Worm (Caenorhabditis elegans): ENCODE measurements around the gene C07E3.8.

The C07E3.8 gene

DNA sequence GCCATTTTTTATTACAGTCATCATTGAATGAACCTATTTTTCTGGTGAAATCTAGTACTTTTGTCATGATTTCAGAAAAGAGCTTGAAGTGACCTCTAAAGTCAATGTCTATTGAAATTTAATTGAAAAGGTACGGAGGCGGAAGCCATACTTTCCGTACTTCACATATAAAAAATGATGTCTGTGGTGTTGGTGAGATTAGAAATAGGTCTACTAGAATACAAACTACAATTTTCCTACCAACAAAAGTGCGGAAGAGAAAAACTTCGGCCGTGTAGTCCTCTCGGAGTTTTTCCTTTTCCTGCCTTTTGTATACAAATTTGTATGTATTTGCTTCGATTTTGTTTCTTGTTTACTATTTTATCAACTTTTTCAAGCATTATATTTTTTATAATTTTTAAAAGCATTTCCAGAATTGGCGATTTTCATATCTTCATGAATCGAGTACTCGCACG is 43.3 kb downstream of the C07E3.8 start, which contains the start of gene T09F3.4 (continued):
- peak in 1 of 2 experiments; percentile 25 for TF ChIP-seq unc-62 (GFP tag; optimal IDR thresholded peaks at IDR 0.05 in 1 of 2)
- TF ChIP-seq unc-62 (tag; optimal IDR thresholded peaks at IDR 0.05) = no peak
- TF ChIP-seq mdt-29 (GFP tag; IDR thresholded peaks at IDR 0.05) = no peak
- no peak for TF ChIP-seq egl-27 (tag; optimal IDR thresholded peaks at IDR 0.05)
- no peak for TF ChIP-seq zfp-3 (GFP tag; conservative IDR thresholded peaks at IDR 0.05)
- peak; percentile 8 for TF ChIP-seq rbr-2 (tag; optimal IDR thresholded peaks at IDR 0.05)
- no peak for TF ChIP-seq mxl-2 (GFP tag; conservative IDR thresholded peaks at IDR 0.05)
- no peak for TF ChIP-seq fkh-10 (GFP tag; optimal IDR thresholded peaks at IDR 0.05)
- TF ChIP-seq Y105C5A.15 (GFP tag; IDR thresholded peaks at IDR 0.05) = no peak
- no peak for TF ChIP-seq zfp-2 (tag; optimal IDR thresholded peaks at IDR 0.05)
- TF ChIP-seq lsy-2 (tag; optimal IDR thresholded peaks at IDR 0.05) = peak in 1 of 2 experiments; percentile 86
- TF ChIP-seq nhr-42 (GFP tag; IDR thresholded peaks at IDR 0.05) = no peak
- TF ChIP-seq gei-8 (GFP tag; optimal IDR thresholded peaks at IDR 0.05) = no peak
- peak; percentile 61 for TF ChIP-seq lin-38 (GFP tag; IDR thresholded peaks at IDR 0.05)
- TF ChIP-seq nhr-10 (tag; optimal IDR thresholded peaks at IDR 0.05) = no peak
- TF ChIP-seq ctbp-1 (GFP tag; IDR thresholded peaks at IDR 0.05) = no peak
- no peak for TF ChIP-seq lin-29 (GFP tag; IDR thresholded peaks at IDR 0.05)
- TF ChIP-seq pha-4 (GFP tag; IDR thresholded peaks at IDR 0.05) = no peak
- TF ChIP-seq pha-4 (tag; optimal IDR thresholded peaks at IDR 0.05) = peak; percentile 40
- no peak for TF ChIP-seq tag-97 (GFP tag; IDR thresholded peaks at IDR 0.05)
- TF ChIP-seq nhr-237 (tag; optimal IDR thresholded peaks at IDR 0.05) = no peak
- no peak for TF ChIP-seq D1046.2 (GFP tag; IDR thresholded peaks at IDR 0.05)
- no peak for TF ChIP-seq unc-39 (tag; optimal IDR thresholded peaks at IDR 0.05)
- TF ChIP-seq madf-5 (GFP tag; IDR thresholded peaks at IDR 0.05) = 0 out of 4 replicates have a peak, but pooled peaks of 1 of the 2 experiments have one; percentile 6
- TF ChIP-seq duxl-1 (tag; optimal IDR thresholded peaks at IDR 0.05; ENCODE audit: poor library complexity) = no peak
- 0 out of 2 replicates have a peak, but pooled peaks have one; percentile 13 for TF ChIP-seq arid-1 (GFP tag; conservative IDR thresholded peaks at IDR 0.05)
- TF ChIP-seq egl-43 (GFP tag; IDR thresholded peaks at IDR 0.05) = no peak
- TF ChIP-seq nhr-48 (tag; optimal IDR thresholded peaks at IDR 0.05) = no peak
- TF ChIP-seq nhr-28 (tag; optimal IDR thresholded peaks at IDR 0.05) = peak; percentile 95
- TF ChIP-seq ama-1 (optimal IDR thresholded peaks at IDR 0.05) = no peak
- no peak for TF ChIP-seq spr-1 (tag; optimal IDR thresholded peaks at IDR 0.05)
- TF ChIP-seq lim-7 (GFP tag; IDR thresholded peaks at IDR 0.05) = no peak
- no peak for TF ChIP-seq dmd-8 (GFP tag; IDR thresholded peaks at IDR 0.05)
- TF ChIP-seq madf-9 (GFP tag; conservative IDR thresholded peaks at IDR 0.05) = no peak
- TF ChIP-seq unc-130 (GFP tag; optimal IDR thresholded peaks at IDR 0.05) = peak; percentile 78
- peak; percentile 66 for TF ChIP-seq T20F7.1 (GFP tag; optimal IDR thresholded peaks at IDR 0.05)
- TF ChIP-seq hlh-30 (tag; optimal IDR thresholded peaks at IDR 0.05; ENCODE audit: insufficient read depth) = peak; percentile 28
- no peak for TF ChIP-seq F49E8.2 (tag; optimal IDR thresholded peaks at IDR 0.05; ENCODE audit: borderline replicate concordance)
- peak; percentile 66 for TF ChIP-seq mep-1 (tag; optimal IDR thresholded peaks at IDR 0.05)
- TF ChIP-seq daf-16 (GFP tag; optimal IDR thresholded peaks at IDR 0.05) = no peak
- TF ChIP-seq daf-16 (tag; optimal IDR thresholded peaks at IDR 0.05) = peak; percentile 9
- no peak for TF ChIP-seq fos-1 (tag; optimal IDR thresholded peaks at IDR 0.05)
- no peak for TF ChIP-seq lin-15B (tag; optimal IDR thresholded peaks at IDR 0.05)
- no peak for TF ChIP-seq tra-1 (GFP tag; IDR thresholded peaks at IDR 0.05)
- TF ChIP-seq lir-3 (tag; optimal IDR thresholded peaks at IDR 0.05) = no peak
- TF ChIP-seq F26F4.8 (GFP tag; conservative IDR thresholded peaks at IDR 0.05) = no peak
